Worm (Caenorhabditis elegans) whole organism, early embryonic: ENCODE data around the gene C08F8.15.

Experiments
- B0310.2 ChIP-seq: sonication (generic microtip); optimal IDR thresholded peaks from 2 replicates; lab custom pipeline; 2016; ENCODE audit warnings: mild to moderate bottlenecking, missing genetic modification characterization, missing compliant biosample characterization
- F13C5.2 ChIP-seq: sonication (generic microtip); optimal IDR thresholded peaks from 2 replicates; lab custom pipeline; 2017; ENCODE audit warnings: mild to moderate bottlenecking, missing genetic modification characterization, inconsistent platforms, missing compliant biosample characterization
- aly-1 ChIP-seq: sonication (generic microtip); optimal IDR thresholded peaks from 2 replicates; lab custom pipeline; 2016; ENCODE audit warnings: missing genetic modification characterization, missing compliant biosample characterization
- ama-1 ChIP-seq: fragments of 150-350 bp; optimal IDR thresholded peaks from 2 replicates; lab custom pipeline; 2014
- ceh-13 ChIP-seq: fragments of 200-800 bp; sonication (Bioruptor generic); optimal IDR thresholded peaks from 2 replicates; lab custom pipeline; 2018; ENCODE audit warnings: mild to moderate bottlenecking, missing genetic modification characterization, missing compliant biosample characterization
- ets-7 ChIP-seq: sonication (generic microtip); optimal IDR thresholded peaks from 2 replicates; lab custom pipeline; 2016; ENCODE audit warnings: missing genotype, missing genetic modification characterization, missing compliant biosample characterization
- flt-1 ChIP-seq: fragments of 200-800 bp; sonication (Bioruptor generic); IDR thresholded peaks from 2 replicates; pipeline ENCODE4 v1.3.6; 2022; ENCODE audit warnings: missing genetic modification characterization, missing compliant biosample characterization
- hmg-4 ChIP-seq: fragments of 200-800 bp; sonication (Bioruptor generic); optimal IDR thresholded peaks from 2 replicates; lab custom pipeline; 2018; ENCODE audit warnings: mild to moderate bottlenecking, missing genetic modification characterization, missing compliant biosample characterization
- hnd-1 ChIP-seq: sonication (generic microtip); optimal IDR thresholded peaks from 2 replicates; lab custom pipeline; 2016; ENCODE audit warnings: missing genetic modification characterization, missing compliant biosample characterization
- pes-1 ChIP-seq: fragments of 200-800 bp; sonication (Bioruptor generic); IDR thresholded peaks from 2 replicates; pipeline ENCODE4 v1.3.6; 2022; ENCODE audit warnings: missing genetic modification reagents, missing genetic modification characterization, missing compliant biosample characterization
- scrt-1 ChIP-seq: fragments of 200-800 bp; sonication (Bioruptor generic); IDR thresholded peaks from 2 replicates; pipeline ENCODE4 v1.3.6; 2022; ENCODE audit warnings: missing genetic modification characterization, missing compliant biosample characterization
- tbx-11 ChIP-seq: fragments of 200-800 bp; sonication (Bioruptor generic); IDR thresholded peaks from 2 replicates; pipeline ENCODE4 v1.3.6; 2022; ENCODE audit warnings: missing genetic modification characterization, missing compliant biosample characterization
- tbx-37 ChIP-seq: fragments of 200-800 bp; sonication (Bioruptor generic); conservative IDR thresholded peaks from 2 replicates; pipeline ENCODE4 v1.3.6; 2022; ENCODE audit warnings: missing genetic modification reagents, missing genetic modification characterization, missing compliant biosample characterization
- tra-4 ChIP-seq: sonication (generic microtip); optimal IDR thresholded peaks from 2 replicates; lab custom pipeline; 2017; ENCODE audit warnings: missing genetic modification characterization, missing compliant biosample characterization

DNA sequence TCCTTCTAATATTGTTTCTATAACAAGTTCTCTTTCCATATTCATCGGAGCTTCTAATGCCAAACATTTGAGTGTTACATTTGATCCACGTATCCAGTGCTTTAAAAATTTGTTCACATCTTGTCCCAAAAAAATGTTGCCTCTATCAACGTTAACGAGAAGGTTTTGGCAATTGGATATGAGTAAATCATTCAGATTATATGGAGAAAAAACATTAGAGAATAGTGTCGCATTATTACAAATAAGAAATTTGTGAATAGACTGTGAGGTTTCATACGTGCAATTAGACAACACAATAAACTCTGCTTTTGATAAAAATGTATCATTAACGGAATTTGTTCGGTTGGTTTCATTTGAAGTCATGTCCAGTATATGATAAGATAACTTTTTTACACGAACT lies 721 bp downstream of the C08F8.15 start, which contains the start of gene mboa-4:
- TF ChIP-seq ama-1 (no peak), flt-1 (no peak), hnd-1 (tag; lab: Kevin White, UChicago) (no peak), hmg-4 (no peak), tbx-37 (no peak), B0310.2 (tag; lab: Kevin White, UChicago) (no peak), pes-1 (no peak), aly-1 (tag; lab: Kevin White, UChicago) (no peak), ets-7 (tag; lab: Kevin White, UChicago) (no peak), scrt-1 (no peak), F13C5.2 (no peak), tbx-11 (no peak), ceh-13 (GFP tag; lab: Kevin White, UChicago) (no peak), tra-4 (no peak)
